Fruit fly (Drosophila melanogaster): ENCODE results near the gene CG13310.
A peak's percentile ranks its signal among the peaks of the same experiment; 100 is the strongest.

CG13310 gene

dm6 chr3L:8767876-8768275, 32.5 kb downstream of the CG13310 start (continued):
- TF ChIP-seq tll (GFP tag; optimal IDR thresholded peaks at IDR 0.05) (no peak), slp2 (GFP tag; optimal IDR thresholded peaks at IDR 0.05) (no peak), h (optimal IDR thresholded peaks at IDR 0.05) (no peak), Meics (GFP tag; optimal IDR thresholded peaks at IDR 0.05) (peak; percentile 73), CG17186 (GFP tag; optimal IDR thresholded peaks at IDR 0.05) (no peak), CG10462 (GFP tag; optimal IDR thresholded peaks at IDR 0.05) (no peak), CG42726 (GFP tag; IDR thresholded peaks at IDR 0.05; ENCODE audit: partially characterized antibody) (no peak), knrl (GFP tag; IDR thresholded peaks at IDR 0.05; ENCODE audit: partially characterized antibody) (no peak), Oaz (GFP tag; IDR thresholded peaks at IDR 0.05) (no peak), CG9797 (GFP tag; optimal IDR thresholded peaks at IDR 0.05) (no peak), CG4404 (GFP tag; IDR thresholded peaks at IDR 0.05) (no peak), Nf-YC (tag; optimal IDR thresholded peaks at IDR 0.05) (no peak), bsh (GFP tag; optimal IDR thresholded peaks at IDR 0.05) (peak in 1 of 2 experiments; percentile 41), ftz-f1 (GFP tag; optimal IDR thresholded peaks at IDR 0.05) (no peak), disco-r (GFP tag; optimal IDR thresholded peaks at IDR 0.05) (no peak), MESR4 (GFP tag; optimal IDR thresholded peaks at IDR 0.05) (no peak), CG2678 (tag; optimal IDR thresholded peaks at IDR 0.05) (peak; percentile 76), jumu (GFP tag; optimal IDR thresholded peaks at IDR 0.05) (no peak), pfk (GFP tag; optimal IDR thresholded peaks at IDR 0.05) (no peak), bowl (GFP tag; IDR thresholded peaks at IDR 0.05) (no peak), ato (GFP tag; IDR thresholded peaks at IDR 0.05; ENCODE audit: partially characterized antibody) (no peak), Antp (GFP tag; optimal IDR thresholded peaks at IDR 0.05) (peak; percentile 31), Adf1 (GFP tag; IDR thresholded peaks at IDR 0.05) (peak; percentile 59), Rfx (GFP tag; IDR thresholded peaks at IDR 0.05) (peak; percentile 71), Aef1 (GFP tag; IDR thresholded peaks at IDR 0.05) (no peak; the same call in 2 of the 3 replicates), Stat92E (GFP tag; optimal IDR thresholded peaks at IDR 0.05) (no peak), sens (GFP tag) (peak; percentile 72), dm (GFP tag; optimal IDR thresholded peaks at IDR 0.05) (no peak), rib (GFP tag; IDR thresholded peaks at IDR 0.05) (no peak), CG31388 (GFP tag; optimal IDR thresholded peaks at IDR 0.05) (no peak), NfI (GFP tag; optimal IDR thresholded peaks at IDR 0.05) (peak; percentile 38), usp (GFP tag; optimal IDR thresholded peaks at IDR 0.05) (no peak), pros (GFP tag; optimal IDR thresholded peaks at IDR 0.05) (no peak), dimm (GFP tag; IDR thresholded peaks at IDR 0.05) (no peak), Optix (GFP tag; IDR thresholded peaks at IDR 0.05) (no peak), nom (GFP tag; optimal IDR thresholded peaks at IDR 0.05) (peak; percentile 2), wor (GFP tag; IDR thresholded peaks at IDR 0.05) (no peak), psq (GFP tag; optimal IDR thresholded peaks at IDR 0.05) (no peak), Poxn (GFP tag; IDR thresholded peaks at IDR 0.05) (0 out of 2 replicates have a peak, but pooled peaks have one; percentile 36), nmo (GFP tag; optimal IDR thresholded peaks at IDR 0.05) (peak; percentile 39), grau (tag; optimal IDR thresholded peaks at IDR 0.05) (peak; percentile 62), CG15269 (tag; optimal IDR thresholded peaks at IDR 0.05) (peak; percentile 69), cas (GFP tag; IDR thresholded peaks at IDR 0.05) (no peak), Sox100B (GFP tag; optimal IDR thresholded peaks at IDR 0.05) (peak; percentile 14), CG8924 (tag; optimal IDR thresholded peaks at IDR 0.05) (peak; percentile 25), kni (GFP tag; optimal IDR thresholded peaks at IDR 0.05) (no peak), CG7963 (GFP tag; IDR thresholded peaks at IDR 0.05; ENCODE audit: partially characterized antibody) (no peak), CG12299 (tag; optimal IDR thresholded peaks at IDR 0.05) (peak; percentile 4), CG30431 (GFP tag; optimal IDR thresholded peaks at IDR 0.05) (no peak), CG14667 (GFP tag; IDR thresholded peaks at IDR 0.05) (peak; percentile 8; the same call in 1 of the 2 replicates), pb (GFP tag; optimal IDR thresholded peaks at IDR 0.05) (no peak), Lim3 (GFP tag; IDR thresholded peaks at IDR 0.05) (no peak)

Measured in whole organism, embryonic.